Fruit fly (Drosophila melanogaster) whole organism, wandering third instar larva: ENCODE measurements around the gene CG32638.

Experiments used
- Abd-B ChIP-seq: fragments of >200 bp; optimal IDR thresholded peaks from 2 replicates; lab custom pipeline; 2017; ENCODE audit warnings: missing biosample characterization, missing genetic modification characterization
- CG32264 ChIP-seq: fragments of 200-800 bp; sonication (Bioruptor generic); optimal IDR thresholded peaks from 2 replicates; lab custom pipeline; 2016; ENCODE audit warnings: missing biosample characterization, missing genetic modification characterization
- CG9705 ChIP-seq: fragments of 200-800 bp; sonication (Bioruptor generic); optimal IDR thresholded peaks from 2 replicates; lab custom pipeline; 2018; ENCODE audit warnings: missing biosample characterization, mild to moderate bottlenecking, missing genetic modification characterization
- CrebA ChIP-seq: fragments of 200-800 bp; sonication (Bioruptor generic); optimal IDR thresholded peaks from 2 replicates; lab custom pipeline; 2016; ENCODE audit warnings: missing biosample characterization, mild to moderate bottlenecking, missing genetic modification characterization, borderline replicate concordance
- Dfd ChIP-seq: fragments of >200 bp; optimal IDR thresholded peaks from 2 replicates; lab custom pipeline; 2017; ENCODE audit warnings: missing biosample characterization, missing genetic modification characterization
- Dif ChIP-seq: fragments of 200-275, 200-300 bp; sonication (Bioruptor generic); optimal IDR thresholded peaks from 2 replicates; lab custom pipeline; 2018; ENCODE audit warnings: missing biosample characterization, missing genetic modification characterization; ENCODE audit not compliant: partially characterized antibody
- HLH106 ChIP-seq: fragments of 200-800 bp; optimal IDR thresholded peaks from 3 replicates; lab custom pipeline; 2019; ENCODE audit warnings: missing biosample characterization, mild to moderate bottlenecking, missing genetic modification characterization, moderate library complexity
- Hr78 ChIP-seq: fragments of >200 bp; optimal IDR thresholded peaks from 2 replicates; lab custom pipeline; 2017; ENCODE audit warnings: missing biosample characterization, missing genetic modification characterization
- Hr83 ChIP-seq: fragments of 200-300 bp; sonication (Bioruptor generic); optimal IDR thresholded peaks from 2 replicates; lab custom pipeline; 2016; ENCODE audit warnings: missing biosample characterization, mild to moderate bottlenecking, missing genetic modification characterization, moderate library complexity; ENCODE audit not compliant: poor library complexity, severe bottlenecking
- Mio ChIP-seq: sonication (Bioruptor generic); optimal IDR thresholded peaks from 2 replicates; lab custom pipeline; 2016; ENCODE audit warnings: missing biosample characterization, missing genetic modification characterization
- Myc ChIP-seq: fragments of >200 bp; optimal IDR thresholded peaks from 2 replicates; lab custom pipeline; 2017
- N ChIP-seq: fragments of >200 bp; optimal IDR thresholded peaks from 2 replicates; lab custom pipeline; 2018; ENCODE audit warnings: missing biosample characterization, missing external identifiers, missing genetic modification characterization
- OdsH ChIP-seq: fragments of 200-800 bp; sonication (Bioruptor generic); optimal IDR thresholded peaks from 2 replicates; lab custom pipeline; 2016; ENCODE audit warnings: missing biosample characterization, mild to moderate bottlenecking, missing genetic modification characterization
- Rel ChIP-seq, 2 experiments: fragments of 200-800 bp; sonication (Bioruptor generic) in 1 of 2; optimal IDR thresholded peaks; 2 replicates in 1 of 2; 3 replicates in 1 of 2; lab custom pipeline; 2016 to 2019; ENCODE audit warnings: mild to moderate bottlenecking in 2 of 2, missing biosample characterization in 2 of 2, missing genetic modification characterization in 2 of 2, moderate library complexity in 1 of 2
- Sp1 ChIP-seq: fragments of 200-800 bp; sonication (Bioruptor generic); optimal IDR thresholded peaks from 3 replicates; lab custom pipeline; 2019; ENCODE audit warnings: missing biosample characterization, mild to moderate bottlenecking, missing genetic modification characterization, moderate library complexity
- brk ChIP-seq: fragments of 200-800 bp; sonication (Bioruptor generic); optimal IDR thresholded peaks from 2 replicates; lab custom pipeline; 2016; ENCODE audit warnings: missing biosample characterization, mild to moderate bottlenecking, missing genetic modification characterization
- dl ChIP-seq, 2 experiments: fragments of 175-275, 200-275 bp in 1 of 2; fragments of 200-275 bp in 1 of 2; sonication (Bioruptor generic); optimal IDR thresholded peaks; lab custom pipeline; 2018; ENCODE audit warnings: mild to moderate bottlenecking in 2 of 2, missing biosample characterization in 2 of 2, missing genetic modification characterization in 2 of 2, moderate library complexity in 2 of 2; ENCODE audit not compliant: partially characterized antibody in 2 of 2, insufficient read depth in 1 of 2
- dmrt93B ChIP-seq: fragments of 200-800 bp; sonication (Bioruptor generic); optimal IDR thresholded peaks from 2 replicates; lab custom pipeline; 2018; ENCODE audit warnings: missing biosample characterization, mild to moderate bottlenecking, missing genetic modification characterization
- dsf ChIP-seq: sonication (Bioruptor generic); optimal IDR thresholded peaks from 2 replicates; lab custom pipeline; 2016; ENCODE audit warnings: missing biosample characterization, missing genetic modification characterization, borderline replicate concordance
- fru ChIP-seq: fragments of 200-800 bp; sonication (Bioruptor generic); optimal IDR thresholded peaks from 3 replicates; lab custom pipeline; 2016; ENCODE audit warnings: missing biosample characterization, mild to moderate bottlenecking, missing genetic modification characterization
- h ChIP-seq: fragments of 200-800 bp; sonication (Bioruptor generic); optimal IDR thresholded peaks from 3 replicates; lab custom pipeline; 2016; ENCODE audit warnings: missing biosample characterization, mild to moderate bottlenecking, missing genetic modification characterization
- jim ChIP-seq: fragments of 175-275, 200-325 bp; sonication (Bioruptor generic); optimal IDR thresholded peaks from 2 replicates; lab custom pipeline; 2016; ENCODE audit warnings: missing biosample characterization, mild to moderate bottlenecking, missing genetic modification characterization
- pan ChIP-seq: fragments of >200 bp; optimal IDR thresholded peaks from 2 replicates; lab custom pipeline; 2017
- psq ChIP-seq: fragments of 200-800 bp; sonication (Bioruptor generic); optimal IDR thresholded peaks from 3 replicates; lab custom pipeline; 2017; ENCODE audit warnings: missing biosample characterization, mild to moderate bottlenecking, missing genetic modification characterization, moderate library complexity
- rgr ChIP-seq: fragments of 200-800 bp; sonication (Bioruptor generic); optimal IDR thresholded peaks from 3 replicates; lab custom pipeline; 2016; ENCODE audit warnings: missing biosample characterization, mild to moderate bottlenecking, missing genetic modification characterization
- sage ChIP-seq: fragments of 200-800 bp; sonication (Bioruptor generic); optimal IDR thresholded peaks from 2 replicates; lab custom pipeline; 2016; ENCODE audit warnings: missing biosample characterization, mild to moderate bottlenecking, missing genetic modification characterization
- sv ChIP-seq: fragments of 200-800 bp; sonication (Bioruptor generic); optimal IDR thresholded peaks from 3 replicates; lab custom pipeline; 2016; ENCODE audit warnings: missing biosample characterization, missing genetic modification characterization
- tai ChIP-seq: sonication (Bioruptor generic); optimal IDR thresholded peaks from 2 replicates; lab custom pipeline; 2016; ENCODE audit warnings: missing biosample characterization, missing genetic modification characterization
- usp ChIP-seq: fragments of >200 bp; optimal IDR thresholded peaks from 2 replicates; lab custom pipeline; 2017; ENCODE audit warnings: missing biosample characterization, missing genetic modification characterization

Gene CG32638

dm6 chrX:13111832-13112231 is 16.8 kb downstream of the CG32638 start:
- no peak for TF ChIP-seq CrebA
- TF ChIP-seq tai (GFP tag; lab: Kevin White, UChicago): no peak
- peak; percentile 55 for TF ChIP-seq Sp1 (GFP tag; lab: Kevin White, UChicago)
- TF ChIP-seq psq (GFP tag; lab: Kevin White, UChicago): peak; percentile 84
- TF ChIP-seq Myc (lab: Kevin White, UChicago): peak; percentile 7
- TF ChIP-seq HLH106 (tag; lab: Kevin White, UChicago): peak; percentile 10

dm6 chrX:13109583-13110126 is 18.9 kb downstream of the CG32638 start:
- no peak for TF ChIP-seq Rel (GFP tag; optimal IDR thresholded peaks at IDR 0.05; lab: Kevin White, UChicago)
- TF ChIP-seq Rel (tag; optimal IDR thresholded peaks at IDR 0.05; lab: Kevin White, UChicago): no peak
- peak; percentile 32 for TF ChIP-seq HLH106 (tag; lab: Kevin White, UChicago)
- peak; percentile 11 for TF ChIP-seq psq (GFP tag; lab: Kevin White, UChicago)

DNA sequence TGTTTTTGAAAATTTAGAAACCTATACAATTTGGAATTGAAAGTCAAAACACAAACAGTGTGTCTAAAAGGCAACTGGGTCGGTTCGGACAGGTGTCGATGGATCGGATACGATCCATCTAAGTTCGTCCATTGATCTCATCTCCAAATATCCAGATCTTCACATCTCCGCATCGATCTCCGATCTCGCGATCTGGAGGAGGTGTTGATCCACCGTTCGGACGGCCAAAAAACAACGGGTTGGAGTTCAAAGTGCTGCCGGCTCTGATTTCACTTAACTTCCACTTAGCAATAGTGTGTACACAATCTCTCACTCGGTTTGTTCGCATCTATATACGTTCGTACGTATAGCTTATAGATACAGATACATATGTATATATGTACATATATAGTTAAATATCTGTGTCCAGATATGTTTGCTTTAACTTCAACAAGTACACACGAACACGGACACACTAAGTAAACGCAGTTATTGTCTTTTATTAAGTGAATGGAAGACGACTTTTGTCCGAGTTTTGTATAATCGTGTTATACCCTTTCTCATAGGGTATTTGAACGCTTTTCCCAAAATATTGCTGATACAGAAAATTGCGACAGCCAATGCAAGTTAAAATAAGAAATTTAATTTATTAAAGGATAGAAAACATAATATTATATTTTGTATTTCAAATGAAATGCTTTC is 20.3 kb downstream of the CG32638 start, which contains the start of gene Fer3HCH:
TSS of gene Fer3HCH (minus strand) at position 51 of the 681 bp plus-strand sequence.
- no peak for TF ChIP-seq Dif
- TF ChIP-seq brk (GFP tag; lab: Kevin White, UChicago): no peak
- TF ChIP-seq dl (GFP tag; optimal IDR thresholded peaks at IDR 0.05; lab: Kevin White, UChicago; ENCODE audit: insufficient read depth in 1 of 2, partially characterized antibody in 2 of 2): no peak
- no peak for TF ChIP-seq pan (lab: Kevin White, UChicago)
- TF ChIP-seq sv: no peak
- no peak for TF ChIP-seq sage (GFP tag; lab: Kevin White, UChicago)
- TF ChIP-seq Dfd: no peak
- TF ChIP-seq Rel (GFP tag; optimal IDR thresholded peaks at IDR 0.05; lab: Kevin White, UChicago): no peak
- no peak for TF ChIP-seq Rel (tag; optimal IDR thresholded peaks at IDR 0.05; lab: Kevin White, UChicago)
- TF ChIP-seq Mio (GFP tag; lab: Kevin White, UChicago): no peak
- no peak for TF ChIP-seq h (GFP tag; lab: Kevin White, UChicago)
- TF ChIP-seq dsf: no peak
- TF ChIP-seq N: no peak
- TF ChIP-seq CrebA: no peak
- TF ChIP-seq Hr78 (GFP tag; lab: Kevin White, UChicago): no peak
- no peak for TF ChIP-seq jim

DNA sequence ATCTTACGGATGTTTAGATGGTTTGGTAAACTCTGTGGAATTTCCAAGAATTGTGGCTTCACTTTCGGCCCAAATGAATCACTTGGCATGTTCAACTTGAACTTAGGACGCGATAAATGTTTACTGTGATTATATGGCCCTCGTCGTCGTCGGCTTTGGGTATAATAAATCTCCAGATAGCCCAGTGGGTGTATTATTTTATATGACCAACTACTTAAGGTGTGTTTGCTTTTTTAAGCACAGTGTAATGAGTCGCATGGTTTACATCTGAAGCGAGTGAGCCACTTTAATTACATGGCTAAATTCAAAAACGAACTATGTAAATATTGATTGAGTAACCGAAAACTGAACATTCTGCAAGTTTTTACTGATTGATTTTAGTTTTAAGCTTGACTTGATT is 23.4 kb downstream of the CG32638 start:
- TF ChIP-seq dmrt93B (GFP tag; lab: Kevin White, UChicago): no peak
- no peak for TF ChIP-seq OdsH (GFP tag; lab: Kevin White, UChicago)
- TF ChIP-seq Hr78 (GFP tag; lab: Kevin White, UChicago): no peak
- no peak for TF ChIP-seq psq (GFP tag; lab: Kevin White, UChicago)
- TF ChIP-seq Abd-B (GFP tag; lab: Kevin White, UChicago): no peak
- TF ChIP-seq N: no peak
- no peak for TF ChIP-seq Dif
- TF ChIP-seq Hr83 (GFP tag; lab: Kevin White, UChicago): no peak
- TF ChIP-seq pan (lab: Kevin White, UChicago): no peak
- no peak for TF ChIP-seq rgr (GFP tag; lab: Kevin White, UChicago)
- no peak for TF ChIP-seq Myc (lab: Kevin White, UChicago)
- TF ChIP-seq h (GFP tag; lab: Kevin White, UChicago): no peak
- no peak for TF ChIP-seq usp (GFP tag; lab: Kevin White, UChicago)
- no peak for TF ChIP-seq CG32264 (GFP tag; lab: Kevin White, UChicago)
- no peak for TF ChIP-seq tai (GFP tag; lab: Kevin White, UChicago)
- no peak for TF ChIP-seq CG9705 (GFP tag; lab: Kevin White, UChicago)

- no peak for TF ChIP-seq jim
- TF ChIP-seq Mio (GFP tag; lab: Kevin White, UChicago): no peak
- TF ChIP-seq N: no peak
- TF ChIP-seq fru (GFP tag; lab: Kevin White, UChicago): no peak
Measured at dm6 chrX:13104571-13104970, 24.0 kb downstream of the CG32638 start.
